Worm (Caenorhabditis elegans) whole organism, young adult: ENCODE results near the gene C24G6.8.

ENCODE experiments used
- bed-2 ChIP-seq: fragments of 200-800 bp; sonication (Bioruptor generic); IDR thresholded peaks from 2 replicates; pipeline ENCODE4 v1.3.6; 2022; ENCODE audit warnings: missing genetic modification reagents, missing genetic modification characterization, missing compliant biosample characterization
- dpff-1 ChIP-seq: sonication (generic microtip); optimal IDR thresholded peaks from 2 replicates; lab custom pipeline; 2017; ENCODE audit warnings: mild to moderate bottlenecking, missing genetic modification characterization, missing compliant biosample characterization
- dpl-1 ChIP-seq: fragments of 150-350 bp; optimal IDR thresholded peaks from 2 replicates; lab custom pipeline; 2014; ENCODE audit warnings: missing biosample characterization, missing genetic modification reagents, missing genetic modification characterization
- ekl-4 ChIP-seq: fragments of 200-800 bp; sonication (Bioruptor generic); IDR thresholded peaks from 2 replicates; pipeline ENCODE4 v1.3.6; 2022; ENCODE audit warnings: missing genetic modification reagents, missing genetic modification characterization, missing compliant biosample characterization
- fkh-3 ChIP-seq: sonication (generic microtip); optimal IDR thresholded peaks from 2 replicates; lab custom pipeline; 2016; ENCODE audit warnings: mild to moderate bottlenecking, missing genetic modification characterization, missing compliant biosample characterization
- hlh-12 ChIP-seq: sonication (generic microtip); optimal IDR thresholded peaks from 2 replicates; lab custom pipeline; 2016; ENCODE audit warnings: missing genetic modification characterization, missing compliant biosample characterization
- lin-40 ChIP-seq: sonication (generic microtip); optimal IDR thresholded peaks from 2 replicates; lab custom pipeline; 2016; ENCODE audit warnings: missing genetic modification characterization, mild to moderate bottlenecking, missing compliant biosample characterization, missing genotype, missing genetic modification reagents
- lin-54 ChIP-seq: fragments of 200-800 bp; sonication (Bioruptor generic); optimal IDR thresholded peaks from 2 replicates; lab custom pipeline; 2018; ENCODE audit warnings: mild to moderate bottlenecking, missing genetic modification characterization, missing compliant biosample characterization
- nfya-1 ChIP-seq: sonication (generic microtip); optimal IDR thresholded peaks from 2 replicates; lab custom pipeline; 2017; ENCODE audit warnings: antibody characterized with exemption, missing compliant biosample characterization, missing genetic modification characterization, borderline replicate concordance; ENCODE audit not compliant: insufficient read depth
- tbx-9 ChIP-seq: sonication (generic microtip); optimal IDR thresholded peaks from 2 replicates; lab custom pipeline; 2016; ENCODE audit warnings: borderline replicate concordance, missing genetic modification characterization, inconsistent platforms, missing compliant biosample characterization
- unc-130 ChIP-seq: sonication (generic microtip); optimal IDR thresholded peaks from 2 replicates; lab custom pipeline; 2016; ENCODE audit warnings: missing genetic modification reagents, missing genetic modification characterization, missing compliant biosample characterization

- TF ChIP-seq nfya-1 (tag; lab: Kevin White, UChicago) (no peak), ekl-4 (GFP tag; lab: Robert Waterston, UW) (no peak), tbx-9 (tag; lab: Kevin White, UChicago) (no peak), bed-2 (GFP tag; lab: Robert Waterston, UW) (no peak), hlh-12 (tag; lab: Kevin White, UChicago) (no peak), unc-130 (no peak), dpff-1 (tag; lab: Kevin White, UChicago) (no peak), lin-40 (tag; lab: Kevin White, UChicago) (no peak), dpl-1 (GFP tag; lab: Kevin White, UChicago) (no peak), fkh-3 (tag; lab: Kevin White, UChicago) (no peak), lin-54 (GFP tag; lab: Kevin White, UChicago) (no peak)
Measured at ce11 chrV:5548497-5548896, 12.8 kb upstream of the C24G6.8 start.
